Worm (Caenorhabditis elegans) whole organism, mixed stage, embryonic: ENCODE measurements around the gene F36A4.5.

Source experiments
- M03D4.4 ChIP-seq: sonication (generic microtip); optimal IDR thresholded peaks from 2 replicates; lab custom pipeline; 2017; ENCODE audit warnings: mild to moderate bottlenecking, missing genetic modification characterization, missing compliant biosample characterization
- bed-3 ChIP-seq: fragments of 200-800 bp; sonication (Bioruptor generic); optimal IDR thresholded peaks from 3 replicates; lab custom pipeline; 2018; ENCODE audit warnings: mild to moderate bottlenecking, missing genetic modification characterization, moderate library complexity, missing compliant biosample characterization
- blmp-1 ChIP-seq: fragments of 150-350 bp; optimal IDR thresholded peaks from 2 replicates; lab custom pipeline; 2014; ENCODE audit warnings: missing biosample characterization, missing genetic modification characterization
- ceh-39 ChIP-seq: fragments of 150-350 bp; optimal IDR thresholded peaks from 2 replicates; lab custom pipeline; 2014; ENCODE audit warnings: missing biosample characterization, missing genetic modification characterization
- ceh-43 ChIP-seq: fragments of 200-800 bp; sonication (Bioruptor generic); optimal IDR thresholded peaks from 2 replicates; lab custom pipeline; 2018; ENCODE audit warnings: mild to moderate bottlenecking, missing genetic modification characterization, moderate library complexity, missing compliant biosample characterization
- ceh-83 ChIP-seq: fragments of 200-800 bp; sonication (Bioruptor generic); optimal IDR thresholded peaks from 2 replicates; lab custom pipeline; 2018; ENCODE audit warnings: mild to moderate bottlenecking, missing genetic modification characterization, missing compliant biosample characterization
- ces-1 ChIP-seq: fragments of 150-350 bp; optimal IDR thresholded peaks from 2 replicates; lab custom pipeline; 2014; ENCODE audit warnings: missing biosample characterization, missing genetic modification reagents, missing genetic modification characterization
- cnd-1 ChIP-seq: fragments of 200-800 bp; sonication (Bioruptor generic); optimal IDR thresholded peaks from 2 replicates; lab custom pipeline; 2018; ENCODE audit warnings: mild to moderate bottlenecking, missing genetic modification characterization, missing compliant biosample characterization
- elt-1 ChIP-seq: sonication (generic microtip); optimal IDR thresholded peaks from 2 replicates; lab custom pipeline; 2017; ENCODE audit warnings: missing genetic modification characterization, mild to moderate bottlenecking, missing compliant biosample characterization, antibody characterized with exemption, moderate library complexity, borderline replicate concordance; ENCODE audit not compliant: insufficient read depth
- elt-3 ChIP-seq: fragments of 150-350 bp; optimal IDR thresholded peaks from 2 replicates; lab custom pipeline; 2014; ENCODE audit warnings: missing biosample characterization, missing genetic modification characterization
- flh-1 ChIP-seq: fragments of 200-800 bp; sonication (Bioruptor generic); optimal IDR thresholded peaks from 2 replicates; lab custom pipeline; 2018; ENCODE audit warnings: mild to moderate bottlenecking, missing genetic modification characterization, moderate library complexity, missing compliant biosample characterization
- ham-2 ChIP-seq: fragments of 200-800 bp; sonication (Bioruptor generic); optimal IDR thresholded peaks from 2 replicates; lab custom pipeline; 2018; ENCODE audit warnings: mild to moderate bottlenecking, missing genetic modification characterization, missing compliant biosample characterization
- hlh-1 ChIP-seq: fragments of 150-350 bp; optimal IDR thresholded peaks from 2 replicates; lab custom pipeline; 2014; ENCODE audit warnings: missing biosample characterization, missing genetic modification reagents, missing genetic modification characterization
- lin-13 ChIP-seq: fragments of 150-350 bp; optimal IDR thresholded peaks from 2 replicates; lab custom pipeline; 2014; ENCODE audit warnings: missing biosample characterization, missing genetic modification characterization
- lin-32 ChIP-seq: fragments of 200-800 bp; sonication (Bioruptor generic); optimal IDR thresholded peaks from 2 replicates; lab custom pipeline; 2018; ENCODE audit warnings: mild to moderate bottlenecking, missing genetic modification characterization, missing compliant biosample characterization
- lsy-2 ChIP-seq: fragments of 150-350 bp; optimal IDR thresholded peaks from 2 replicates; lab custom pipeline; 2014; ENCODE audit warnings: missing biosample characterization, missing genetic modification characterization
- mep-1 ChIP-seq: fragments of 150-350 bp; optimal IDR thresholded peaks from 2 replicates; lab custom pipeline; 2017; ENCODE audit warnings: missing biosample characterization, missing genetic modification reagents, missing genetic modification characterization, inconsistent platforms
- mls-2 ChIP-seq: sonication (generic microtip); optimal IDR thresholded peaks from 2 replicates; lab custom pipeline; 2016; ENCODE audit warnings: mild to moderate bottlenecking, missing genetic modification characterization, moderate library complexity, missing compliant biosample characterization
- nhr-12 ChIP-seq: fragments of 150-350 bp; optimal IDR thresholded peaks from 2 replicates; lab custom pipeline; 2014; ENCODE audit warnings: missing biosample characterization, missing genetic modification characterization
- nhr-2 ChIP-seq: fragments of 150-350 bp; optimal IDR thresholded peaks from 2 replicates; lab custom pipeline; 2014; ENCODE audit warnings: missing biosample characterization, missing genetic modification characterization
- nhr-237 ChIP-seq: fragments of 150-350 bp; optimal IDR thresholded peaks from 2 replicates; lab custom pipeline; 2014; ENCODE audit warnings: missing biosample characterization, missing genetic modification characterization
- nhr-28 ChIP-seq: fragments of 150-350 bp; optimal IDR thresholded peaks from 2 replicates; lab custom pipeline; 2014; ENCODE audit warnings: missing biosample characterization, missing genetic modification characterization
- nhr-76 ChIP-seq: sonication (generic microtip); optimal IDR thresholded peaks from 2 replicates; lab custom pipeline; 2017; ENCODE audit warnings: missing biosample characterization, missing genetic modification characterization
- pha-4 ChIP-seq: fragments of 150-350 bp; optimal IDR thresholded peaks from 2 replicates; lab custom pipeline; 2018; ENCODE audit warnings: missing biosample characterization, missing genetic modification reagents, missing genetic modification characterization
- sem-2 ChIP-seq: fragments of 200-800 bp; sonication (Bioruptor generic); optimal IDR thresholded peaks from 2 replicates; lab custom pipeline; 2018; ENCODE audit warnings: mild to moderate bottlenecking, missing genetic modification characterization, missing compliant biosample characterization
- sptf-1 ChIP-seq: sonication (generic microtip); optimal IDR thresholded peaks from 2 replicates; lab custom pipeline; 2017; ENCODE audit warnings: mild to moderate bottlenecking, missing genetic modification characterization, moderate library complexity, missing compliant biosample characterization
- tbx-8 ChIP-seq: fragments of 200-800 bp; sonication (Bioruptor generic); optimal IDR thresholded peaks from 2 replicates; lab custom pipeline; 2018; ENCODE audit warnings: mild to moderate bottlenecking, missing genetic modification characterization, moderate library complexity, missing compliant biosample characterization
- unc-120 ChIP-seq: sonication (generic microtip); optimal IDR thresholded peaks from 2 replicates; lab custom pipeline; 2017; ENCODE audit warnings: missing genetic modification characterization, missing compliant biosample characterization; ENCODE audit not compliant: poor library complexity, severe bottlenecking
- unc-39 ChIP-seq: fragments of 150-350 bp; optimal IDR thresholded peaks from 2 replicates; lab custom pipeline; 2014; ENCODE audit warnings: missing biosample characterization, missing genetic modification characterization
- unc-62 ChIP-seq: fragments of 150-350 bp; optimal IDR thresholded peaks from 2 replicates; lab custom pipeline; 2014; ENCODE audit warnings: missing biosample characterization, missing genetic modification reagents, missing genetic modification characterization
- zip-8 ChIP-seq: fragments of 150-350 bp; optimal IDR thresholded peaks from 2 replicates; lab custom pipeline; 2014; ENCODE audit warnings: missing biosample characterization, missing genetic modification characterization
- ztf-11 ChIP-seq: fragments of 150-350 bp; optimal IDR thresholded peaks from 2 replicates; lab custom pipeline; 2014; ENCODE audit warnings: missing biosample characterization, missing genetic modification characterization

Gene F36A4.5

DNA sequence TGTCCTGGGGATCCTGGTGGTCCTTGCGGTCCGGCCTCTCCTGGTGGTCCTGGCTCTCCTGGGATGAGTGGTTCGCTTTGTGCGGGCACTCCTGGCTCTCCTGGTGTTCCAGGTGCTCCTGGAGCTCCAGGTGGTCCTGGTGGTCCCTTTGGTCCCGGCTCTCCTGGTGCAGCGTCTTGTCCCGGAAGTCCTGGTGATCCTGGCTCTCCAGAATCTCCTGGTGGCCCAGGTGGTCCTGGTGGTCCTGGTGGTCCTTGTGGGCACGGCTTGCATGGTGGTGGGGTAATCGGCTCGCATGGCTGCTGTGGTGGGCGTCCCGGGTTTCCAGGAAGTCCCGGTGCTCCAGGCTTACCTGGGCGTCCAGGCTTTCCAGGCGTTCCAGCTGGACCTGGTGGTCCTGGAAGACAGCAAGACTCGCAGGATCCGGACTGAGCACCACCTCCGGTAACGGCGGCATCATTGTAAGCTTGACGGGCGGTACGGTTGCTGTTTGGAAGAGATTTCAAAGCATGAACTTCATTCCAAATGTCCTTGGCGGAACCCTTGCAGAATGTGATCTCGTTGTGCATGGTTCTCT, 21.4 kb upstream of the F36A4.5 start:
- TF ChIP-seq nhr-2 (tag; lab: Kevin White, UChicago) (no peak), nhr-28 (tag; lab: Kevin White, UChicago) (no peak), lsy-2 (tag; lab: Kevin White, UChicago) (no peak), unc-62 (GFP tag; lab: Kevin White, UChicago) (no peak), lin-32 (GFP tag; lab: Kevin White, UChicago) (no peak), ztf-11 (tag; lab: Kevin White, UChicago) (no peak), ham-2 (GFP tag; lab: Kevin White, UChicago) (no peak), tbx-8 (GFP tag; lab: Kevin White, UChicago) (no peak), nhr-237 (no peak)

DNA sequence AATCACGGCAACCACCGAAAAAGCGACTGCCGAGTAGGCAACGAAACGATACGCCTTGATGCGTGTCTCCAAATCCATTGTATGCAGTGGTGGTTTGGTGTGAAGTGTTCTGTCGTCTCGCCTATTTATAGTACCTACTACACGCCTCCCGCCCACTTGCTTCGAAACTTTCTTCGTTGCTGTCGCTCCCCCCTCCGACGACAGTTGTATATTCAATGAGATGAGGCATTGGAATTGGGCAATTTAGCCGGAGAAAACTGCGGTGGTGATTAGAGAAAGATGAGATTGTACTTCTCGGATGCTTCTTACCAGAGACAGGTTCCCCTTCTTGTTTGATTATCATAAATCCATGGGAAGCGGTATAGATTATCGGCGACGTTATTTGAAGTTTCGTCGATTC, 20.8 kb upstream of the F36A4.5 start, which contains the start of gene col-34:
Gene col-34, minus strand, starts transcription at position 101 of the 400 bp plus-strand sequence.
- TF ChIP-seq unc-120 (no peak), zip-8 (tag; lab: Kevin White, UChicago) (no peak), M03D4.4 (no peak), flh-1 (GFP tag; lab: Kevin White, UChicago) (no peak), hlh-1 (no peak), sem-2 (no peak), lsy-2 (tag; lab: Kevin White, UChicago) (no peak), pha-4 (tag; lab: Kevin White, UChicago) (no peak), mep-1 (tag; lab: Kevin White, UChicago) (no peak), nhr-2 (tag; lab: Kevin White, UChicago) (no peak)

DNA sequence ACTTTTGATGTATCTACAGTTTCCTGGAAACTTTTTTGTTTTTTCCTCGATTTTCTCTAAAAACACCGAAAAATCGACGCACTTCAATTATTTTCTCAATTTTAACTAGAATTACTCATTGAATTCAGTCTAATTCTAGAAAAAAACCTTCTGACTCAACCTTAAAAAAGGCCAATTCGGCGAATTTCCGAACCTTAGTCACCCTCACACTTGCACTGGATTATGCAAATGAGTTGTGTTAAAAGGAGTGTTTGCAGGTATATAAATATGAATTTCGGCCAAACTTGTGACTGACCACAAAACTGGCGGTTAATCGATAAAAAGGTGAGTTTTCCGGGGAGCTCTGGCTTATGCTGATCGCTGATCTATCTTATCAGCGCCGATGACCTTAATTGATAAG, 18.8 kb upstream of the F36A4.5 start, which contains the start of gene ttr-20:
Gene ttr-20, plus strand, starts transcription at position 301 of the 400 bp plus-strand sequence.
- TF ChIP-seq flh-1 (GFP tag; lab: Kevin White, UChicago) = no peak
- TF ChIP-seq mep-1 (tag; lab: Kevin White, UChicago) = no peak
- TF ChIP-seq cnd-1 (tag; lab: Kevin White, UChicago) = no peak
- no peak for TF ChIP-seq M03D4.4
- TF ChIP-seq unc-39 = no peak
- no peak for TF ChIP-seq bed-3 (GFP tag; lab: Kevin White, UChicago)
- TF ChIP-seq ceh-43 (GFP tag; lab: Kevin White, UChicago) = no peak
- TF ChIP-seq pha-4 (tag; lab: Kevin White, UChicago) = no peak
- TF ChIP-seq ztf-11 (tag; lab: Kevin White, UChicago) = no peak
- TF ChIP-seq blmp-1 (tag; lab: Kevin White, UChicago) = no peak
- TF ChIP-seq hlh-1 = no peak
- TF ChIP-seq ham-2 (GFP tag; lab: Kevin White, UChicago) = no peak
- TF ChIP-seq lsy-2 (tag; lab: Kevin White, UChicago) = no peak
- no peak for TF ChIP-seq ceh-83 (GFP tag; lab: Kevin White, UChicago)
- no peak for TF ChIP-seq nhr-76 (tag; lab: Kevin White, UChicago)
- TF ChIP-seq sptf-1 (tag; lab: Kevin White, UChicago) = no peak
- TF ChIP-seq ceh-39 = no peak
- TF ChIP-seq nhr-2 (tag; lab: Kevin White, UChicago) = no peak

DNA sequence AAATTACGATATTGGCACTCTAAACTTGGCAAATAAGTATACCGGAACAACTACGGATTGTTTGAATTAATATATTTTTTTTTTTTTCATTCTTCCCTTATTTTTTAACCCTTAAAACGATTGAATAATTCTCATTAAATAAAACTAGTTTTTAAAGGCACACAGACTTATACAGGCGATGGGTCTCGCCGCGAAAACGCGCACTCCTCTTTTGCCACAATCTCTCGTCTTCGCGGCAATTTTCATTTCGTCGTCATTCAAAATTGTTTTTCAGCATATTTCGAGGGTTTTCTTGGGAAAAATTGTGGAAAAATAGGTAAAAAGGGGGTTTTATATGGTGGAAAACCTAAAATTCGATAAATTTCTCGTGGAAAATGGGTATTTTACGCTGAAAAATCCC, 18.0 kb upstream of the F36A4.5 start:
- TF ChIP-seq sptf-1 (tag; lab: Kevin White, UChicago) = peak; percentile 29
- peak; percentile 3 for TF ChIP-seq ceh-39
- TF ChIP-seq blmp-1 (tag; lab: Kevin White, UChicago) = no peak
- TF ChIP-seq ceh-83 (GFP tag; lab: Kevin White, UChicago) = no peak
- peak; percentile 31 for TF ChIP-seq pha-4 (tag; lab: Kevin White, UChicago)
- TF ChIP-seq lin-13 = peak; percentile 15
- peak; percentile 70 for TF ChIP-seq lsy-2 (tag; lab: Kevin White, UChicago)
- TF ChIP-seq ces-1 (GFP tag; lab: Kevin White, UChicago) = peak; percentile 68
- TF ChIP-seq unc-120 = peak; percentile 42
- TF ChIP-seq hlh-1 = no peak
- TF ChIP-seq mep-1 (tag; lab: Kevin White, UChicago) = peak; percentile 32

DNA sequence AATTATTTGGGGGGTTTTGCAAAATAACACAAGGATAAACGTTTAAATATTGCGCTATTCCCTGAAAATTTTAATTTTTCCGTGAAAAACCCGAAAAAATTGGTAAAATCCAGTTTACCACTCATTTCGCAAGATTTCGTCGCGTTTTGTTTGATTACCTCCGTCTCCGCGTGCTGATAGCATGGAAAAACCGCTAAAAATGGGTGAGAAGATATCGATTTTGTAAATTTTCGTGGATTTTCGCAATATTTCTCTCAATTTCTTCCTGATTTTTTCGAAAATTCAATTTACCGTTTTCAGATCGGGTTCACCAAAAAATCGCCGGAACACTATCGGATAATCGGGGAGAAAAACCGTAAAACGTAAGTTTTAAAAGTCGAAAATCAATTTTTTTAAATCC, 17.6 kb upstream of the F36A4.5 start, which contains the start of gene ama-1:
Gene ama-1, plus strand, starts transcription at position 301 of the 400 bp plus-strand sequence.
- TF ChIP-seq elt-1 (no peak), unc-62 (GFP tag; lab: Kevin White, UChicago) (no peak), nhr-76 (tag; lab: Kevin White, UChicago) (no peak), nhr-12 (tag; lab: Kevin White, UChicago) (no peak), blmp-1 (tag; lab: Kevin White, UChicago) (no peak), ceh-39 (no peak), flh-1 (GFP tag; lab: Kevin White, UChicago) (no peak), sem-2 (no peak), M03D4.4 (no peak), elt-3 (no peak), ces-1 (GFP tag; lab: Kevin White, UChicago) (no peak), mls-2 (tag; lab: Kevin White, UChicago) (no peak), ztf-11 (tag; lab: Kevin White, UChicago) (no peak), bed-3 (GFP tag; lab: Kevin White, UChicago) (no peak)
